Fruit fly (Drosophila melanogaster) whole organism, embryonic: ENCODE measurements around the gene bb8.
A peak's percentile ranks its signal among the peaks of the same experiment; 100 is the strongest.

Source experiments
- Abd-B ChIP-seq: fragments of 200-800 bp; sonication (Bioruptor generic); optimal IDR thresholded peaks from 2 replicates; lab custom pipeline; 2018; ENCODE audit warnings: missing biosample characterization, mild to moderate bottlenecking, missing genetic modification characterization, moderate library complexity
- Blimp-1 ChIP-seq: fragments of 200-800 bp; sonication (Bioruptor generic); optimal IDR thresholded peaks from 3 replicates; lab custom pipeline; 2018; ENCODE audit warnings: missing biosample characterization, missing genetic modification characterization, mild to moderate bottlenecking, moderate library complexity, missing genetic modification reagents
- CG11696 ChIP-seq: fragments of 200-800 bp; sonication (Bioruptor generic); IDR thresholded peaks from 2 replicates; pipeline ENCODE4 v1.3.6; 2022; ENCODE audit warnings: missing biosample characterization, missing genetic modification characterization
- CG11723 ChIP-seq: fragments of 200-800 bp; sonication (Bioruptor generic); optimal IDR thresholded peaks from 2 replicates; lab custom pipeline; 2017; ENCODE audit warnings: missing biosample characterization, mild to moderate bottlenecking, missing genetic modification characterization
- CG14050 ChIP-seq: fragments of 200-800 bp; sonication (Bioruptor generic); IDR thresholded peaks from 3 replicates; pipeline ENCODE4 v1.3.6; 2022; ENCODE audit warnings: missing biosample characterization, missing genetic modification characterization
- CG14667 ChIP-seq: fragments of 200-800 bp; sonication (Bioruptor generic); IDR thresholded peaks from 2 replicates; pipeline ENCODE4 v1.3.6; 2022; ENCODE audit warnings: missing biosample characterization, missing genetic modification characterization
- CG1529 ChIP-seq: fragments of 200-800 bp; sonication (Bioruptor generic); optimal IDR thresholded peaks from 3 replicates; lab custom pipeline; 2018; ENCODE audit warnings: missing biosample characterization, missing genetic modification characterization
- CG17328 ChIP-seq: fragments of 200-800 bp; sonication (Bioruptor generic); IDR thresholded peaks from 2 replicates; pipeline ENCODE4 v1.3.6; 2022; ENCODE audit warnings: missing biosample characterization, missing genetic modification characterization
- CG17359 ChIP-seq: fragments of 200-800 bp; sonication (Bioruptor generic); optimal IDR thresholded peaks from 3 replicates; lab custom pipeline; 2018; ENCODE audit warnings: missing biosample characterization, mild to moderate bottlenecking, missing genetic modification characterization, moderate library complexity
- CG17385 ChIP-seq: fragments of 200-800 bp; sonication (Bioruptor generic); optimal IDR thresholded peaks from 3 replicates; lab custom pipeline; 2018; ENCODE audit warnings: missing biosample characterization, mild to moderate bottlenecking, missing genetic modification characterization
- CG17829 ChIP-seq: fragments of 200-800 bp; optimal IDR thresholded peaks from 2 replicates; lab custom pipeline; 2019; ENCODE audit warnings: missing biosample characterization, mild to moderate bottlenecking, missing genetic modification characterization, moderate library complexity
- CG18262 ChIP-seq: fragments of 200-800 bp; optimal IDR thresholded peaks from 3 replicates; lab custom pipeline; 2019; ENCODE audit warnings: missing biosample characterization, mild to moderate bottlenecking, missing genetic modification characterization, moderate library complexity
- CG18599 ChIP-seq: fragments of 200-800 bp; sonication (Bioruptor generic); optimal IDR thresholded peaks from 3 replicates; lab custom pipeline; 2017; ENCODE audit warnings: missing biosample characterization, missing genetic modification characterization, mild to moderate bottlenecking, moderate library complexity, missing genetic modification reagents
- CG30020 ChIP-seq: fragments of 200-800 bp; optimal IDR thresholded peaks from 2 replicates; lab custom pipeline; 2019; ENCODE audit warnings: missing biosample characterization, mild to moderate bottlenecking, missing genetic modification characterization, moderate library complexity
- CG3726 ChIP-seq: fragments of 200-800 bp; sonication (Bioruptor generic); IDR thresholded peaks from 3 replicates; pipeline ENCODE4, ENCODE4 v1.3.6; 2022; ENCODE audit warnings: missing biosample characterization, missing genetic modification characterization
- CG4360 ChIP-seq: fragments of 200-800 bp; sonication (Bioruptor generic); IDR thresholded peaks from 2 replicates; pipeline ENCODE4 v1.3.6; 2022; ENCODE audit warnings: missing biosample characterization, missing genetic modification characterization
- CG7786 ChIP-seq: fragments of 200-800 bp; sonication (Bioruptor generic); optimal IDR thresholded peaks from 2 replicates; lab custom pipeline; 2016; ENCODE audit warnings: missing biosample characterization, missing genetic modification characterization
- CG9609 ChIP-seq: fragments of 200-800 bp; sonication (Bioruptor generic); optimal IDR thresholded peaks from 3 replicates; lab custom pipeline; 2016; ENCODE audit warnings: missing biosample characterization, missing genetic modification characterization
- Doc2 ChIP-seq: fragments of 200-800 bp; sonication (Bioruptor generic); IDR thresholded peaks from 2 replicates; pipeline ENCODE4 v1.3.6; 2022; ENCODE audit warnings: missing biosample characterization, missing genetic modification characterization
- Eip74EF ChIP-seq, 2 experiments: fragments of 200-800 bp in 1 of 2; fragments of >200 bp in 1 of 2; sonication (Bioruptor generic) in 1 of 2; optimal IDR thresholded peaks; 2 replicates each; lab custom pipeline; 2017 to 2019; ENCODE audit warnings: missing biosample characterization in 2 of 2, missing genetic modification characterization in 2 of 2, mild to moderate bottlenecking in 1 of 2, moderate library complexity in 1 of 2
- Fer2 ChIP-seq: fragments of 200-800 bp; sonication (Bioruptor generic); optimal IDR thresholded peaks from 2 replicates; lab custom pipeline; 2018; ENCODE audit warnings: missing biosample characterization, mild to moderate bottlenecking, missing genetic modification characterization, moderate library complexity
- HLH4C ChIP-seq: fragments of 200-800 bp; sonication (Bioruptor generic); IDR thresholded peaks from 3 replicates; pipeline ENCODE4 v1.3.6; 2022; ENCODE audit warnings: missing biosample characterization, missing genetic modification characterization; ENCODE audit not compliant: partially characterized antibody
- HLHmδ ChIP-seq: fragments of 200-800 bp; sonication (Bioruptor generic); optimal IDR thresholded peaks from 2 replicates; lab custom pipeline; 2018; ENCODE audit warnings: missing biosample characterization, mild to moderate bottlenecking, missing genetic modification characterization, moderate library complexity
- Hr51 ChIP-seq, 2 experiments: fragments of 200-800 bp; sonication (Bioruptor generic); optimal IDR thresholded peaks; 2 replicates in 1 of 2; 3 replicates in 1 of 2; lab custom pipeline; 2016 to 2018; ENCODE audit warnings: missing biosample characterization in 2 of 2, missing genetic modification characterization in 2 of 2, mild to moderate bottlenecking in 1 of 2, moderate library complexity in 1 of 2
- Pdp1 ChIP-seq, 2 experiments: fragments of 200-800 bp; sonication (Bioruptor generic); optimal IDR thresholded peaks; 3 replicates each; lab custom pipeline; 2016; ENCODE audit warnings: missing biosample characterization in 2 of 2, missing genetic modification characterization in 2 of 2, mild to moderate bottlenecking in 1 of 2, moderate library complexity in 1 of 2
- Six4 ChIP-seq: fragments of 200-800 bp; sonication (Bioruptor generic); optimal IDR thresholded peaks from 2 replicates; lab custom pipeline; 2016; ENCODE audit warnings: missing biosample characterization, missing genetic modification characterization
- az2 ChIP-seq: fragments of 200-800 bp; sonication (Bioruptor generic); optimal IDR thresholded peaks from 3 replicates; lab custom pipeline; 2016; ENCODE audit warnings: missing biosample characterization, missing genetic modification characterization
- cg ChIP-seq: fragments of 200-800 bp; sonication (Bioruptor generic); optimal IDR thresholded peaks from 3 replicates; lab custom pipeline; 2019; ENCODE audit warnings: missing biosample characterization, mild to moderate bottlenecking, missing genetic modification characterization, moderate library complexity
- dmrt11E ChIP-seq: fragments of 200-800 bp; sonication (Bioruptor generic); optimal IDR thresholded peaks from 3 replicates; lab custom pipeline; 2018; ENCODE audit warnings: missing biosample characterization, mild to moderate bottlenecking, missing genetic modification characterization, moderate library complexity
- dpn ChIP-seq, 2 experiments: fragments of 200-800 bp; sonication (Bioruptor generic); optimal IDR thresholded peaks; 3 replicates each; lab custom pipeline; 2016; ENCODE audit warnings: missing biosample characterization in 2 of 2, missing genetic modification characterization in 2 of 2
- ewg ChIP-seq: fragments of 200-800 bp; sonication (Bioruptor generic); optimal IDR thresholded peaks from 3 replicates; lab custom pipeline; 2017; ENCODE audit warnings: mild to moderate bottlenecking, missing biosample characterization, missing genetic modification reagents, missing genetic modification characterization
- gcm ChIP-seq: fragments of 200-800 bp; sonication (Bioruptor generic); optimal IDR thresholded peaks from 2 replicates; lab custom pipeline; 2019; ENCODE audit warnings: missing biosample characterization, mild to moderate bottlenecking, missing genetic modification characterization, moderate library complexity
- hbn ChIP-seq: fragments of 200-800 bp; sonication (Bioruptor generic); IDR thresholded peaks from 2 replicates; pipeline ENCODE4 v1.3.6; 2022; ENCODE audit warnings: missing biosample characterization, missing genetic modification characterization; ENCODE audit not compliant: partially characterized antibody
- kay ChIP-seq: fragments of 200-800 bp; sonication (Bioruptor generic); optimal IDR thresholded peaks from 2 replicates; lab custom pipeline; 2016; ENCODE audit warnings: missing biosample characterization, missing genetic modification characterization
- kni ChIP-seq: fragments of 200-800 bp; sonication (Bioruptor generic); optimal IDR thresholded peaks from 3 replicates; lab custom pipeline; 2017; ENCODE audit warnings: mild to moderate bottlenecking, missing biosample characterization, missing genetic modification reagents, missing genetic modification characterization
- knrl ChIP-seq: fragments of 200-800 bp; sonication (Bioruptor generic); IDR thresholded peaks from 3 replicates; pipeline ENCODE4 v1.3.6; 2022; ENCODE audit warnings: missing biosample characterization, missing genetic modification characterization; ENCODE audit not compliant: partially characterized antibody
- lab ChIP-seq: fragments of 200-800 bp; sonication (Bioruptor generic); optimal IDR thresholded peaks from 3 replicates; lab custom pipeline; 2017; ENCODE audit warnings: missing biosample characterization, missing genetic modification characterization, mild to moderate bottlenecking, moderate library complexity, missing genetic modification reagents
- lbe ChIP-seq: fragments of 200-800 bp; sonication (Bioruptor generic); optimal IDR thresholded peaks from 2 replicates; lab custom pipeline; 2016; ENCODE audit warnings: missing biosample characterization, mild to moderate bottlenecking, missing genetic modification characterization
- luna ChIP-seq: fragments of 200-800 bp; sonication (Bioruptor generic); optimal IDR thresholded peaks from 2 replicates; lab custom pipeline; 2016; ENCODE audit warnings: missing biosample characterization, missing genetic modification characterization
- nom ChIP-seq: fragments of 200-800 bp; sonication (Bioruptor generic); optimal IDR thresholded peaks from 2 replicates; lab custom pipeline; 2017; ENCODE audit warnings: missing biosample characterization, missing genetic modification characterization, mild to moderate bottlenecking, moderate library complexity, missing genetic modification reagents
- odd ChIP-seq: fragments of 200-800 bp; sonication (Bioruptor generic); optimal IDR thresholded peaks from 2 replicates; lab custom pipeline; 2017; ENCODE audit warnings: missing biosample characterization, mild to moderate bottlenecking, missing genetic modification characterization
- psq ChIP-seq: fragments of 200-800 bp; sonication (Bioruptor generic); optimal IDR thresholded peaks from 2 replicates; lab custom pipeline; 2017; ENCODE audit warnings: missing biosample characterization, missing genetic modification characterization
- ro ChIP-seq: fragments of 200-800 bp; sonication (Bioruptor generic); IDR thresholded peaks from 2 replicates; pipeline ENCODE4 v1.3.6; 2022; ENCODE audit warnings: missing biosample characterization, missing genetic modification characterization
- run ChIP-seq: fragments of 200-800 bp; sonication (Bioruptor generic); optimal IDR thresholded peaks from 3 replicates; lab custom pipeline; 2018; ENCODE audit warnings: missing biosample characterization, mild to moderate bottlenecking, missing genetic modification characterization
- so ChIP-seq: fragments of 200-800 bp; sonication (Bioruptor generic); IDR thresholded peaks from 3 replicates; pipeline ENCODE4 v1.3.6; 2022; ENCODE audit warnings: missing biosample characterization, missing genetic modification characterization
- sqz ChIP-seq: fragments of 200-800 bp; sonication (Bioruptor generic); optimal IDR thresholded peaks from 3 replicates; lab custom pipeline; 2018; ENCODE audit warnings: missing biosample characterization, mild to moderate bottlenecking, missing genetic modification characterization
- vfl ChIP-seq: fragments of 200-800 bp; sonication (Bioruptor generic); optimal IDR thresholded peaks from 2 replicates; lab custom pipeline; 2016; ENCODE audit warnings: missing biosample characterization, missing genetic modification characterization

bb8 gene

dm6 chr3R:23334036-23334744 is 44.2 kb upstream of the bb8 start (continued):
- TF ChIP-seq CG14050 (GFP tag; lab: Robert Waterston, UW) (no peak), nom (GFP tag; lab: Kevin White, UChicago) (peak; percentile 99), az2 (GFP tag; lab: Kevin White, UChicago) (no peak), CG17328 (GFP tag; lab: Robert Waterston, UW) (no peak), dpn (GFP tag; optimal IDR thresholded peaks at IDR 0.05; lab: Kevin White, UChicago) (peak in 1 of 2 experiments; percentile 19), hbn (no peak), Eip74EF (GFP tag; optimal IDR thresholded peaks at IDR 0.05; lab: Kevin White, UChicago) (no peak), gcm (GFP tag; lab: Kevin White, UChicago) (no peak), Pdp1 (GFP tag; optimal IDR thresholded peaks at IDR 0.05; lab: Kevin White, UChicago) (no peak), CG18262 (tag; lab: Kevin White, UChicago) (no peak), Abd-B (GFP tag; lab: Kevin White, UChicago) (no peak), run (tag; lab: Kevin White, UChicago) (no peak), lbe (GFP tag; lab: Kevin White, UChicago) (peak; percentile 51), Six4 (no peak), ro (GFP tag; lab: Robert Waterston, UW) (no peak), CG7786 (no peak), Doc2 (no peak), HLH4C (GFP tag; lab: Robert Waterston, UW) (no peak), sqz (peak; percentile 82), CG3726 (GFP tag; lab: Robert Waterston, UW) (no peak), knrl (GFP tag; lab: Robert Waterston, UW) (no peak), Fer2 (tag; lab: Kevin White, UChicago) (no peak), odd (GFP tag; lab: Kevin White, UChicago) (no peak), dmrt11E (tag; lab: Kevin White, UChicago) (no peak), CG9609 (peak; percentile 32), CG18599 (GFP tag; lab: Kevin White, UChicago) (no peak), CG17385 (GFP tag; lab: Kevin White, UChicago) (peak; percentile 79), HLHmδ (GFP tag; lab: Kevin White, UChicago) (no peak), psq (GFP tag; lab: Kevin White, UChicago) (no peak), ewg (GFP tag; lab: Kevin White, UChicago) (no peak), CG11723 (GFP tag; lab: Kevin White, UChicago) (no peak), lab (no peak), cg (GFP tag; lab: Kevin White, UChicago) (peak; percentile 46), kay (no peak), vfl (GFP tag; lab: Kevin White, UChicago) (no peak), CG17829 (tag; lab: Kevin White, UChicago) (no peak), Hr51 (GFP tag; optimal IDR thresholded peaks at IDR 0.05; lab: Kevin White, UChicago) (peak in 1 of 2 experiments; percentile 30), CG11696 (no peak), so (GFP tag; lab: Robert Waterston, UW) (0 out of 3 replicates have a peak, but pooled peaks have one; percentile 9), luna (GFP tag; lab: Kevin White, UChicago) (no peak), CG17359 (tag; lab: Kevin White, UChicago) (no peak), CG1529 (no peak), Blimp-1 (GFP tag; lab: Kevin White, UChicago) (peak; percentile 98), CG14667 (GFP tag; lab: Robert Waterston, UW) (no peak), CG4360 (peak; percentile 73), kni (peak; percentile 28), CG30020 (no peak)
